Fruit fly (Drosophila melanogaster): Measurements from ENCODE around the gene Galk.

Gene Galk

dm6 chr3L:9020436-9021370 lies 34.8 kb upstream of the Galk start:
- no peak for TF ChIP-seq Myc (optimal IDR thresholded peaks at IDR 0.05)
- TF ChIP-seq ttk (optimal IDR thresholded peaks at IDR 0.05), result no peak
- TF ChIP-seq h (optimal IDR thresholded peaks at IDR 0.05), result no peak
- no peak for TF ChIP-seq insv (optimal IDR thresholded peaks at IDR 0.05)

dm6 chr3L:9019196-9019662 lies 33.3 kb upstream of the Galk start, which contains the start of gene Doc2:
Doc2 (minus strand) TSS chr3L:9019246.
- TF ChIP-seq insv (optimal IDR thresholded peaks at IDR 0.05), result no peak
- TF ChIP-seq psq (optimal IDR thresholded peaks at IDR 0.05), result no peak

dm6 chr3L:9017414-9017813 lies 31.5 kb upstream of the Galk start:
- TF ChIP-seq ttk (optimal IDR thresholded peaks at IDR 0.05) (no peak), Sin3A (optimal IDR thresholded peaks at IDR 0.05) (no peak), insv (optimal IDR thresholded peaks at IDR 0.05) (no peak)

dm6 chr3L:9013745-9014144 lies 27.9 kb upstream of the Galk start:
- no peak for TF ChIP-seq ttk (optimal IDR thresholded peaks at IDR 0.05)

dm6 chr3L:9011485-9012389 lies 25.8 kb upstream of the Galk start:
- TF ChIP-seq psq (optimal IDR thresholded peaks at IDR 0.05), result no peak
- no peak for TF ChIP-seq Myc (optimal IDR thresholded peaks at IDR 0.05)
- no peak for TF ChIP-seq Sin3A (optimal IDR thresholded peaks at IDR 0.05)
- TF ChIP-seq ttk (optimal IDR thresholded peaks at IDR 0.05), result no peak
- no peak for TF ChIP-seq insv (optimal IDR thresholded peaks at IDR 0.05)
- no peak for TF ChIP-seq h (optimal IDR thresholded peaks at IDR 0.05)

dm6 chr3L:9009738-9010137 lies 23.8 kb upstream of the Galk start, which contains the start of gene CG5194:
CG5194 (minus strand) TSS chr3L:9009838.
- TF ChIP-seq insv (optimal IDR thresholded peaks at IDR 0.05), result no peak
- TF ChIP-seq Sin3A (optimal IDR thresholded peaks at IDR 0.05), result no peak
- TF ChIP-seq psq (optimal IDR thresholded peaks at IDR 0.05), result no peak
- TF ChIP-seq Myc (optimal IDR thresholded peaks at IDR 0.05), result no peak
- TF ChIP-seq h (optimal IDR thresholded peaks at IDR 0.05), result no peak
- no peak for TF ChIP-seq ttk (optimal IDR thresholded peaks at IDR 0.05)

dm6 chr3L:9004788-9005246 lies 18.9 kb upstream of the Galk start, which contains the start of gene Doc3:
Doc3 (plus strand) TSS chr3L:9005196.
- TF ChIP-seq h (optimal IDR thresholded peaks at IDR 0.05) (no peak), ttk (optimal IDR thresholded peaks at IDR 0.05) (no peak), Myc (optimal IDR thresholded peaks at IDR 0.05) (no peak), Sin3A (optimal IDR thresholded peaks at IDR 0.05) (no peak), psq (optimal IDR thresholded peaks at IDR 0.05) (no peak), insv (optimal IDR thresholded peaks at IDR 0.05) (no peak)

dm6 chr3L:9003369-9003768 lies 17.5 kb upstream of the Galk start:
- TF ChIP-seq h (optimal IDR thresholded peaks at IDR 0.05) (no peak), insv (optimal IDR thresholded peaks at IDR 0.05) (no peak), Myc (optimal IDR thresholded peaks at IDR 0.05) (no peak), Sin3A (optimal IDR thresholded peaks at IDR 0.05) (no peak), psq (optimal IDR thresholded peaks at IDR 0.05) (no peak), ttk (optimal IDR thresholded peaks at IDR 0.05) (no peak)

- TF ChIP-seq h (optimal IDR thresholded peaks at IDR 0.05) (no peak), Myc (optimal IDR thresholded peaks at IDR 0.05) (no peak), Sin3A (optimal IDR thresholded peaks at IDR 0.05) (no peak), ttk (optimal IDR thresholded peaks at IDR 0.05) (no peak), insv (optimal IDR thresholded peaks at IDR 0.05) (no peak), psq (optimal IDR thresholded peaks at IDR 0.05) (no peak)
These were observed 16.6 kb upstream of the Galk start for dm6 chr3L:9002527-9002926.

dm6 chr3L:8997686-8998239 lies 11.9 kb upstream of the Galk start, which contains the start of the genes smg and CG5087:
smg (minus strand) TSS chr3L:8997989.
CG5087 (plus strand) TSS chr3L:8998184.
- TF ChIP-seq Myc (optimal IDR thresholded peaks at IDR 0.05) (no peak), insv (optimal IDR thresholded peaks at IDR 0.05) (no peak), ttk (optimal IDR thresholded peaks at IDR 0.05) (no peak), h (optimal IDR thresholded peaks at IDR 0.05) (no peak), Sin3A (optimal IDR thresholded peaks at IDR 0.05) (no peak), psq (optimal IDR thresholded peaks at IDR 0.05) (no peak)

dm6 chr3L:8996899-8997685 lies 11.2 kb upstream of the Galk start:
- TF ChIP-seq insv (optimal IDR thresholded peaks at IDR 0.05) (no peak), Sin3A (optimal IDR thresholded peaks at IDR 0.05) (no peak), ttk (optimal IDR thresholded peaks at IDR 0.05) (no peak), h (optimal IDR thresholded peaks at IDR 0.05) (no peak), Myc (optimal IDR thresholded peaks at IDR 0.05) (no peak)

Measured in Kc167 (cell line).